Worm (Caenorhabditis elegans): ENCODE measurements around the gene crn-3.

The crn-3 gene

DNA sequence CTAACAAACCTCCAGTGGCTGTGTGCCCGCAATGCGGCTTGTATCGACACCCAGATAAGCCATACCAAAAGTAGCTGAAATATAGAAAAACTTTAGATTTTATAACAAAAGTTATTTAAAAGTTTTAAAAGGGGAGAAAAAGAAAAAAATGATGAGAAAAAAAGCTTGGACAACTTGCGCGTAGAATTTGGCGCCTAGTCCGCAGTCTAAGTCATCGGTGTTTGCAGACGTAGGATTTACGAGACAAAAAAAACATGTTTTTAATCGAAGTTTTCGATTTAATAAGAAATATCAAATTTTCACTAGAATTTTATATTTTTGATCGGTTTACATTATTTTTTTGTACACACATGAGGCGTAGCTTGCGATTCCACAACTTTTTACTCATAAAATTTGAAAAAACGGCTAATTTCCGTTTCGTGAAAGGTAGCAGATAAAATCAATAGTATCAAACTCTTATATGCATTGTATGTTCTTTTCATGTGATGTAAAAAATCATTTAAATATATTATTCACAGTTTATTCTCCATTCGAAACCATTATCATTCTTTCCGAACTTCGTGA is 45.8 kb upstream of the crn-3 start, which contains the start of gene pro-1 (continued):
- TF ChIP-seq ceh-28 (tag; optimal IDR thresholded peaks at IDR 0.05) (peak; percentile 52), daf-8 (GFP tag; IDR thresholded peaks at IDR 0.05) (no peak), lin-1 (GFP tag; IDR thresholded peaks at IDR 0.05) (peak; percentile 72), nhr-25 (tag; optimal IDR thresholded peaks at IDR 0.05; ENCODE audit: borderline replicate concordance, insufficient read depth) (peak; percentile 62), daf-12 (tag; optimal IDR thresholded peaks at IDR 0.05) (no peak), D1046.2 (GFP tag; IDR thresholded peaks at IDR 0.05) (peak; percentile 89; the same call in 1 of the 2 replicates), ceh-20 (GFP tag; IDR thresholded peaks at IDR 0.05) (peak; percentile 92), ZK546.5 (tag; optimal IDR thresholded peaks at IDR 0.05) (no peak), hmg-1.1 (GFP tag; IDR thresholded peaks at IDR 0.05) (peak; percentile 80), jun-1 (tag; optimal IDR thresholded peaks at IDR 0.05) (peak; percentile 34), spr-3 (GFP tag; optimal IDR thresholded peaks at IDR 0.05) (peak; percentile 48), R02D3.7 (tag; optimal IDR thresholded peaks at IDR 0.05) (peak; percentile 80)

DNA sequence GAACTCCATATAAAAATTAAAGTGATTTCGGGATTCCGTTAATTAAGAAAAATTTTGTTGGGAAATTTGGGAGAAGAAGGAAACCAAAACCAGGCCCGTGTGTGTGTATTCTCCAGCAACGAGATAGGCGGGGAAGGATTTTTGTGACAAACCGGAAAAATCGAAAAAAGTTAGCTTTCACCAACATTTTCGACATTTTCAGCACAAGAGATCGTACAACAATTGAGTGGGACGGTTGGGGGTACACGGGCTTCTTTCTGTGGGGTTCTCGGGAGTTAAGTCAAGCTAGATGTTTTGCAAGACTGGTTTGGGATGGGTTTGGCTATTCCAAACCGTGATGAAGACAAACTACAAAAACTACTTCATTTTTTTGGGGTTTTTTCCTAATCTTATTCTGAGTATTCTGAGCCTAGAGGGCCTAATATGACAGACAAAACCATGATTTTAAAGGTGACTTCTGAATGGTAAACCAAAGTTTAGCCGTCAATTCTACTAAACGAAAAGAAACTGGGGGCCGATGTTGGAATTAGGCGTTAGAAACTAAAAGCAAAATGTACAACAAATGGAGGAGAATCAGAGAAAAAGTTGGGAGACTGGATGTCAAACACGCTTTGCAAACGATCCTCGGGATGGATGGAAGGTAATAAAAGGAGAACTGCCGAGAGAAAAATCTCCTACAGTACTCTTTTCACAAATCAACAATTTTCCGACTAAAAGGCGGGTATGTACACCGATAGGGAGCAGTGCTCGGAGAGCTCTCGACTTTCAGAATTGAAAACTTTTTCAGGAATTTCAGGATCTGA is 45.0 kb upstream of the crn-3 start:
- TF ChIP-seq aha-1 (tag) (peak; percentile 88), ZK337.2 (GFP tag; IDR thresholded peaks at IDR 0.05) (peak; percentile 55; the same call in 1 of the 2 replicates), mdt-29 (GFP tag; IDR thresholded peaks at IDR 0.05) (peak; percentile 21; the same call in 1 of the 2 replicates), ceh-32 (tag; optimal IDR thresholded peaks at IDR 0.05; ENCODE audit: poor library complexity) (no peak), tra-1 (GFP tag; IDR thresholded peaks at IDR 0.05) (peak; percentile 39; the same call in 1 of the 2 replicates), lin-1 (GFP tag; IDR thresholded peaks at IDR 0.05) (no peak; the same call in none of the 2 replicates), nhr-41 (GFP tag; IDR thresholded peaks at IDR 0.05) (peak; percentile 50), zfp-2 (tag; optimal IDR thresholded peaks at IDR 0.05) (no peak), dmd-6 (GFP tag; IDR thresholded peaks at IDR 0.05) (peak; percentile 16; the same call in 1 of the 2 replicates), dve-1 (tag; optimal IDR thresholded peaks at IDR 0.05; ENCODE audit: insufficient read depth) (peak; percentile 2), Y105C5A.15 (GFP tag; IDR thresholded peaks at IDR 0.05) (peak; percentile 14; the same call in 1 of the 2 replicates), ama-1 (optimal IDR thresholded peaks at IDR 0.05) (peak; percentile 90), arid-1 (GFP tag; conservative IDR thresholded peaks at IDR 0.05) (peak; percentile 66; the same call in 1 of the 2 replicates), mdl-1 (tag; optimal IDR thresholded peaks at IDR 0.05) (peak in 1 of 2 experiments; percentile 7), lin-38 (GFP tag; IDR thresholded peaks at IDR 0.05) (peak; percentile 42), dmd-8 (GFP tag; IDR thresholded peaks at IDR 0.05) (0 out of 2 replicates have a peak, but pooled peaks have one; percentile 61), sdz-12 (GFP tag; optimal IDR thresholded peaks at IDR 0.05) (peak; percentile 38), F26F4.8 (GFP tag; conservative IDR thresholded peaks at IDR 0.05) (0 out of 2 replicates have a peak, but pooled peaks have one; percentile 6), dmd-9 (GFP tag; IDR thresholded peaks at IDR 0.05) (peak; percentile 2; the same call in 1 of the 2 replicates), lin-39 (tag; optimal IDR thresholded peaks at IDR 0.05) (no peak), snpc-4 (tag; optimal IDR thresholded peaks at IDR 0.05) (no peak), aly-2 (tag; optimal IDR thresholded peaks at IDR 0.05) (no peak), snpc-1.2 (GFP tag; IDR thresholded peaks at IDR 0.05) (peak; percentile 70), mep-1 (tag; optimal IDR thresholded peaks at IDR 0.05) (peak; percentile 53), spr-1 (tag; optimal IDR thresholded peaks at IDR 0.05) (no peak), spr-3 (GFP tag; optimal IDR thresholded peaks at IDR 0.05) (peak; percentile 36), saeg-2 (GFP tag; IDR thresholded peaks at IDR 0.05) (peak; percentile 42; the same call in 1 of the 2 replicates), Y75B8A.6 (GFP tag; IDR thresholded peaks at IDR 0.05) (no peak; the same call in 1 of the 2 replicates), nhr-25 (tag; optimal IDR thresholded peaks at IDR 0.05; ENCODE audit: borderline replicate concordance, insufficient read depth) (peak; percentile 72), ctbp-1 (GFP tag; IDR thresholded peaks at IDR 0.05) (peak; percentile 67; the same call in 1 of the 2 replicates), madf-9 (GFP tag; conservative IDR thresholded peaks at IDR 0.05) (peak; percentile 4; the same call in 1 of the 2 replicates), attf-4 (tag; optimal IDR thresholded peaks at IDR 0.05) (peak; percentile 22), tag-97 (GFP tag; IDR thresholded peaks at IDR 0.05) (peak; percentile 11; the same call in 1 of the 2 replicates), unc-39 (tag; optimal IDR thresholded peaks at IDR 0.05) (no peak), nhr-48 (tag; optimal IDR thresholded peaks at IDR 0.05) (peak; percentile 7), lsy-2 (tag; optimal IDR thresholded peaks at IDR 0.05) (peak in 1 of 2 experiments; percentile 29)

All from whole organism, L4 larva.